Fruit fly (Drosophila melanogaster) whole organism, embryonic: ENCODE data around the gene retm.

Experiments used
- BEAF-32 ChIP-seq: fragments of 200-800 bp; sonication (Bioruptor generic); optimal IDR thresholded peaks from 3 replicates; lab custom pipeline; 2017; ENCODE audit warnings: missing biosample characterization, missing genetic modification characterization, mild to moderate bottlenecking, moderate library complexity, missing genetic modification reagents
- BtbVII ChIP-seq: fragments of 200-800 bp; sonication (Bioruptor generic); optimal IDR thresholded peaks from 3 replicates; lab custom pipeline; 2017; ENCODE audit warnings: missing biosample characterization, mild to moderate bottlenecking, missing genetic modification characterization
- CG10267 ChIP-seq: fragments of 200-800 bp; sonication (Bioruptor generic); optimal IDR thresholded peaks from 2 replicates; lab custom pipeline; 2018; ENCODE audit warnings: missing biosample characterization, mild to moderate bottlenecking, missing genetic modification characterization, moderate library complexity
- CG11504 ChIP-seq: fragments of 200-800 bp; sonication (Bioruptor generic); optimal IDR thresholded peaks from 3 replicates; lab custom pipeline; 2019; ENCODE audit warnings: missing biosample characterization, mild to moderate bottlenecking, missing genetic modification characterization, moderate library complexity
- CG11560 ChIP-seq: fragments of 200-800 bp; sonication (Bioruptor generic); IDR thresholded peaks from 3 replicates; pipeline ENCODE4 v1.3.6; 2022; ENCODE audit warnings: missing biosample characterization, missing genetic modification characterization
- CG12071 ChIP-seq: fragments of 200-800 bp; sonication (Bioruptor generic); optimal IDR thresholded peaks from 3 replicates; lab custom pipeline; 2018; ENCODE audit warnings: missing biosample characterization, mild to moderate bottlenecking, missing genetic modification characterization
- CG12299 ChIP-seq: fragments of 200-800 bp; sonication (Bioruptor generic); optimal IDR thresholded peaks from 2 replicates; lab custom pipeline; 2018; ENCODE audit warnings: missing biosample characterization, mild to moderate bottlenecking, missing genetic modification characterization
- CG12659 ChIP-seq: fragments of 200-800 bp; sonication (Bioruptor generic); optimal IDR thresholded peaks from 3 replicates; lab custom pipeline; 2017; ENCODE audit warnings: mild to moderate bottlenecking, missing biosample characterization, missing genetic modification reagents, missing genetic modification characterization
- CG14014 ChIP-seq: fragments of 200-800 bp; sonication (Bioruptor generic); IDR thresholded peaks from 2 replicates; pipeline ENCODE4 v1.3.6; 2022; ENCODE audit warnings: missing biosample characterization, missing genetic modification characterization
- CG15073 ChIP-seq: fragments of 200-800 bp; sonication (Bioruptor generic); optimal IDR thresholded peaks from 2 replicates; lab custom pipeline; 2016; ENCODE audit warnings: missing biosample characterization, missing genetic modification characterization
- CG15269 ChIP-seq: fragments of 200-800 bp; sonication (Bioruptor generic); optimal IDR thresholded peaks from 2 replicates; lab custom pipeline; 2018; ENCODE audit warnings: missing biosample characterization, mild to moderate bottlenecking, missing genetic modification characterization, moderate library complexity
- CG1529 ChIP-seq: fragments of 200-800 bp; sonication (Bioruptor generic); optimal IDR thresholded peaks from 3 replicates; lab custom pipeline; 2018; ENCODE audit warnings: missing biosample characterization, missing genetic modification characterization
- CG15696 ChIP-seq: fragments of 200-800 bp; sonication (Bioruptor generic); optimal IDR thresholded peaks from 2 replicates; lab custom pipeline; 2019; ENCODE audit warnings: missing biosample characterization, mild to moderate bottlenecking, missing genetic modification characterization, moderate library complexity
- CG1792 ChIP-seq: fragments of 200-800 bp; sonication (Bioruptor generic); optimal IDR thresholded peaks from 2 replicates; lab custom pipeline; 2016; ENCODE audit warnings: missing biosample characterization, missing genetic modification characterization
- CG2120 ChIP-seq: fragments of 200-800 bp; sonication (Bioruptor generic); optimal IDR thresholded peaks from 3 replicates; lab custom pipeline; 2016; ENCODE audit warnings: missing biosample characterization, missing genetic modification characterization
- CG34224 ChIP-seq: fragments of 200-800 bp; sonication (Bioruptor generic); IDR thresholded peaks from 3 replicates; pipeline ENCODE4 v1.3.6; 2022; ENCODE audit warnings: missing biosample characterization, missing genetic modification characterization; ENCODE audit not compliant: partially characterized antibody
- CG3847 ChIP-seq: fragments of 200-800 bp; sonication (Bioruptor generic); IDR thresholded peaks from 2 replicates; pipeline ENCODE4 v1.3.6; 2022; ENCODE audit warnings: missing biosample characterization, missing genetic modification characterization
- CG4328 ChIP-seq: fragments of 200-800 bp; sonication (Bioruptor generic); optimal IDR thresholded peaks from 3 replicates; lab custom pipeline; 2017; ENCODE audit warnings: missing biosample characterization, missing genetic modification reagents, missing genetic modification characterization
- CG6689 ChIP-seq: fragments of 200-800 bp; sonication (Bioruptor generic); IDR thresholded peaks from 2 replicates; pipeline ENCODE4 v1.3.6; 2022; ENCODE audit warnings: missing biosample characterization, missing genetic modification characterization
- CG7839 ChIP-seq: fragments of 200-800 bp; sonication (Bioruptor generic); optimal IDR thresholded peaks from 3 replicates; lab custom pipeline; 2018; ENCODE audit warnings: missing biosample characterization, mild to moderate bottlenecking, missing genetic modification characterization, moderate library complexity
- CG7987 ChIP-seq: fragments of 200-800 bp; sonication (Bioruptor generic); optimal IDR thresholded peaks from 2 replicates; lab custom pipeline; 2018; ENCODE audit warnings: missing biosample characterization, mild to moderate bottlenecking, missing genetic modification characterization, moderate library complexity
- CG8290 ChIP-seq, 3 experiments: fragments of 200-800 bp; sonication (Bioruptor generic); optimal IDR thresholded peaks; 2 replicates each; lab custom pipeline; 2016 to 2019; ENCODE audit warnings: missing biosample characterization in 3 of 3, missing genetic modification characterization in 3 of 3, mild to moderate bottlenecking in 2 of 3, moderate library complexity in 1 of 3
- CG8924 ChIP-seq: fragments of 200-800 bp; optimal IDR thresholded peaks from 3 replicates; lab custom pipeline; 2019; ENCODE audit warnings: missing biosample characterization, mild to moderate bottlenecking, missing genetic modification characterization, moderate library complexity
- Chrac-16 ChIP-seq: fragments of 200-800 bp; sonication (Bioruptor generic); optimal IDR thresholded peaks from 3 replicates; lab custom pipeline; 2016; ENCODE audit warnings: missing biosample characterization, missing genetic modification characterization
- Dbx ChIP-seq: fragments of 200-800 bp; sonication (Bioruptor generic); IDR thresholded peaks from 3 replicates; pipeline ENCODE4 v1.3.6; 2022; ENCODE audit warnings: missing biosample characterization, missing genetic modification characterization
- Eip74EF ChIP-seq, 2 experiments: fragments of 200-800 bp in 1 of 2; fragments of >200 bp in 1 of 2; sonication (Bioruptor generic) in 1 of 2; optimal IDR thresholded peaks; 2 replicates each; lab custom pipeline; 2017 to 2019; ENCODE audit warnings: missing biosample characterization in 2 of 2, missing genetic modification characterization in 2 of 2, mild to moderate bottlenecking in 1 of 2, moderate library complexity in 1 of 2
- Fer1 ChIP-seq: fragments of 200-800 bp; sonication (Bioruptor generic); optimal IDR thresholded peaks from 2 replicates; lab custom pipeline; 2017; ENCODE audit warnings: missing biosample characterization, mild to moderate bottlenecking, missing genetic modification characterization
- Fer3 ChIP-seq: fragments of 200-800 bp; sonication (Bioruptor generic); optimal IDR thresholded peaks from 2 replicates; lab custom pipeline; 2018; ENCODE audit warnings: missing biosample characterization, mild to moderate bottlenecking, missing genetic modification characterization, moderate library complexity
- H15 ChIP-seq: fragments of 200-800 bp; sonication (Bioruptor generic); IDR thresholded peaks from 3 replicates; pipeline ENCODE4 v1.3.6; 2022; ENCODE audit warnings: missing biosample characterization, missing genetic modification characterization
- HmgD ChIP-seq: fragments of 200-800 bp; sonication (Bioruptor generic); optimal IDR thresholded peaks from 3 replicates; lab custom pipeline; 2016; ENCODE audit warnings: missing biosample characterization, missing genetic modification characterization
- Lhr ChIP-seq: fragments of 200-800 bp; sonication (Bioruptor generic); optimal IDR thresholded peaks from 3 replicates; lab custom pipeline; 2017; ENCODE audit warnings: mild to moderate bottlenecking, missing biosample characterization, missing genetic modification reagents, missing genetic modification characterization
- Nf-YB ChIP-seq: fragments of 200-800 bp; sonication (Bioruptor generic); optimal IDR thresholded peaks from 3 replicates; lab custom pipeline; 2019; ENCODE audit warnings: missing biosample characterization, mild to moderate bottlenecking, missing genetic modification characterization, moderate library complexity
- NfI ChIP-seq: fragments of 200-800 bp; sonication (Bioruptor generic); optimal IDR thresholded peaks from 3 replicates; lab custom pipeline; 2018; ENCODE audit warnings: missing biosample characterization, mild to moderate bottlenecking, missing genetic modification characterization, moderate library complexity
- PHDP ChIP-seq: fragments of 200-800 bp; sonication (Bioruptor generic); optimal IDR thresholded peaks from 3 replicates; lab custom pipeline; 2018; ENCODE audit warnings: missing biosample characterization, mild to moderate bottlenecking, missing genetic modification characterization, moderate library complexity
- Pdp1 ChIP-seq, 2 experiments: fragments of 200-800 bp; sonication (Bioruptor generic); optimal IDR thresholded peaks; 3 replicates each; lab custom pipeline; 2016; ENCODE audit warnings: missing biosample characterization in 2 of 2, missing genetic modification characterization in 2 of 2, mild to moderate bottlenecking in 1 of 2, moderate library complexity in 1 of 2
- Scr ChIP-seq: fragments of 200-800 bp; sonication (Bioruptor generic); IDR thresholded peaks from 2 replicates; pipeline ENCODE4 v1.3.6; 2022; ENCODE audit warnings: missing biosample characterization, missing genetic modification characterization; ENCODE audit not compliant: partially characterized antibody
- ab ChIP-seq: fragments of 200-800 bp; sonication (Bioruptor generic); optimal IDR thresholded peaks from 2 replicates; lab custom pipeline; 2016; ENCODE audit warnings: missing biosample characterization, missing genetic modification characterization
- br ChIP-seq: fragments of >200 bp; optimal IDR thresholded peaks from 2 replicates; lab custom pipeline; 2017
- caup ChIP-seq: fragments of 200-800 bp; sonication (Bioruptor generic); optimal IDR thresholded peaks from 3 replicates; lab custom pipeline; 2017; ENCODE audit warnings: missing biosample characterization, mild to moderate bottlenecking, missing genetic modification characterization, moderate library complexity; ENCODE audit not compliant: severe bottlenecking
- insv ChIP-seq, 2 experiments: fragments of 200-800 bp; sonication (Bioruptor generic); optimal IDR thresholded peaks; 3 replicates each; lab custom pipeline; 2016 to 2018; ENCODE audit warnings: missing biosample characterization in 2 of 2, missing genetic modification characterization in 2 of 2
- repo ChIP-seq: fragments of 200-800 bp; sonication (Bioruptor generic); optimal IDR thresholded peaks from 2 replicates; lab custom pipeline; 2016; ENCODE audit warnings: missing biosample characterization, missing genetic modification characterization
- row ChIP-seq: fragments of 200-800 bp; sonication (Bioruptor generic); IDR thresholded peaks from 3 replicates; pipeline ENCODE4 v1.3.6; 2022; ENCODE audit warnings: missing biosample characterization, missing genetic modification characterization
- scrt ChIP-seq: fragments of 200-800 bp; sonication (Bioruptor generic); optimal IDR thresholded peaks from 2 replicates; lab custom pipeline; 2018; ENCODE audit warnings: missing biosample characterization, mild to moderate bottlenecking, missing genetic modification characterization, moderate library complexity
- sd ChIP-seq: fragments of 200-800 bp; sonication (Bioruptor generic); optimal IDR thresholded peaks from 3 replicates; lab custom pipeline; 2018; ENCODE audit warnings: missing biosample characterization, mild to moderate bottlenecking, missing genetic modification characterization, moderate library complexity
- sens ChIP-seq: fragments of 200-800 bp; sonication (Bioruptor generic); peaks from one replicate; lab custom pipeline; 2016; ENCODE audit warnings: missing biosample characterization, missing genetic modification characterization
- sima ChIP-seq: fragments of 200-800 bp; sonication (Bioruptor generic); optimal IDR thresholded peaks from 2 replicates; lab custom pipeline; 2016; ENCODE audit warnings: missing biosample characterization, missing genetic modification characterization
- tgo ChIP-seq: fragments of 200-800 bp; sonication (Bioruptor generic); IDR thresholded peaks from 3 replicates; pipeline ENCODE4 v1.3.6; 2022; ENCODE audit warnings: missing biosample characterization, missing genetic modification characterization
- usp ChIP-seq: fragments of >200 bp; optimal IDR thresholded peaks from 2 replicates; lab custom pipeline; 2017; ENCODE audit warnings: missing biosample characterization, missing genetic modification characterization
- wor ChIP-seq: fragments of 200-800 bp; sonication (Bioruptor generic); IDR thresholded peaks from 2 replicates; pipeline ENCODE4 v1.3.6; 2022; ENCODE audit warnings: missing biosample characterization, missing genetic modification characterization
- z ChIP-seq: fragments of 200-800 bp; sonication (Bioruptor generic); IDR thresholded peaks from 3 replicates; pipeline ENCODE4 v1.3.6; 2022; ENCODE audit warnings: missing biosample characterization, missing genetic modification characterization

The retm gene

dm6 chr2L:6494405-6494816 is 38.7 kb upstream of the retm start, which contains the start of gene CG9547:
TSS of gene CG9547 (minus strand) at chr2L:6494532.
- TF ChIP-seq ab (GFP tag; lab: Kevin White, UChicago) = no peak
- no peak for TF ChIP-seq CG7987 (GFP tag; lab: Kevin White, UChicago)
- TF ChIP-seq CG12299 (tag; lab: Kevin White, UChicago) = peak; percentile 24
- no peak for TF ChIP-seq CG1529 (GFP tag; lab: Kevin White, UChicago)
- TF ChIP-seq usp (GFP tag; lab: Kevin White, UChicago) = no peak
- TF ChIP-seq row (GFP tag; lab: Robert Waterston, UW) = no peak
- TF ChIP-seq caup (GFP tag; lab: Kevin White, UChicago) = peak; percentile 39
- no peak for TF ChIP-seq CG10267 (tag; lab: Kevin White, UChicago)
- peak; percentile 11 for TF ChIP-seq BEAF-32 (GFP tag; lab: Kevin White, UChicago)
- TF ChIP-seq CG4328 = no peak
- peak in 1 of 2 experiments; percentile 51 for TF ChIP-seq Eip74EF (GFP tag; optimal IDR thresholded peaks at IDR 0.05; lab: Kevin White, UChicago)
- no peak for TF ChIP-seq CG6689
- no peak for TF ChIP-seq H15 (GFP tag; lab: Robert Waterston, UW)
- no peak for TF ChIP-seq sima (GFP tag; lab: Kevin White, UChicago)
- peak; percentile 69 for TF ChIP-seq Fer1 (GFP tag; lab: Kevin White, UChicago)
- TF ChIP-seq CG7839 (tag; lab: Kevin White, UChicago) = no peak
- no peak for TF ChIP-seq Chrac-16 (GFP tag; lab: Kevin White, UChicago)
- no peak for TF ChIP-seq z
- TF ChIP-seq CG15073 (GFP tag; lab: Kevin White, UChicago) = no peak
- TF ChIP-seq CG12071 (GFP tag; lab: Kevin White, UChicago) = peak; percentile 38
- no peak for TF ChIP-seq CG15696 (tag; lab: Kevin White, UChicago)
- no peak for TF ChIP-seq CG1792
- TF ChIP-seq BtbVII (GFP tag; lab: Kevin White, UChicago) = peak; percentile 53
- no peak for TF ChIP-seq HmgD (GFP tag; lab: Kevin White, UChicago)
- TF ChIP-seq Nf-YB (GFP tag; lab: Kevin White, UChicago) = no peak
- TF ChIP-seq PHDP = peak; percentile 44
- no peak for TF ChIP-seq scrt (GFP tag; lab: Kevin White, UChicago)
- TF ChIP-seq CG12659 (GFP tag; lab: Kevin White, UChicago) = peak; percentile 0
- TF ChIP-seq CG8290 (GFP tag; optimal IDR thresholded peaks at IDR 0.05; lab: Kevin White, UChicago) = no peak
- peak in 1 of 2 experiments; percentile 36 for TF ChIP-seq CG8290 (tag; optimal IDR thresholded peaks at IDR 0.05; lab: Kevin White, UChicago)
- TF ChIP-seq CG3847 = no peak
- no peak for TF ChIP-seq Lhr (GFP tag; lab: Kevin White, UChicago)
- no peak for TF ChIP-seq sens
- TF ChIP-seq insv (GFP tag; optimal IDR thresholded peaks at IDR 0.05; lab: Kevin White, UChicago) = no peak
- TF ChIP-seq CG11504 = no peak
- TF ChIP-seq CG2120 (GFP tag; lab: Kevin White, UChicago) = no peak
- TF ChIP-seq CG8924 (tag; lab: Kevin White, UChicago) = peak; percentile 10
- peak; percentile 9 for TF ChIP-seq Fer3 (tag; lab: Kevin White, UChicago)
- peak; percentile 25; the same call in 1 of the 2 replicates for TF ChIP-seq CG14014
- no peak for TF ChIP-seq wor
- no peak for TF ChIP-seq tgo (GFP tag; lab: Robert Waterston, UW)
- TF ChIP-seq sd = peak; percentile 93
- peak; percentile 11 for TF ChIP-seq CG15269 (tag; lab: Kevin White, UChicago)
- TF ChIP-seq CG34224 (GFP tag; lab: Robert Waterston, UW) = peak; percentile 45; the same call in 2 of the 3 replicates
- no peak for TF ChIP-seq CG11560 (tag; lab: Robert Waterston, UW)
- 0 out of 2 replicates have a peak, but pooled peaks have one; percentile 16 for TF ChIP-seq Scr (GFP tag; lab: Robert Waterston, UW)
- TF ChIP-seq Pdp1 (GFP tag; optimal IDR thresholded peaks at IDR 0.05; lab: Kevin White, UChicago) = peak in 1 of 2 experiments; percentile 80
- no peak for TF ChIP-seq br (lab: Kevin White, UChicago)
- TF ChIP-seq Dbx = peak; percentile 65; the same call in 2 of the 3 replicates
- TF ChIP-seq NfI (GFP tag; lab: Kevin White, UChicago) = peak; percentile 20
- TF ChIP-seq repo (GFP tag; lab: Kevin White, UChicago) = no peak
